Fruit fly (Drosophila melanogaster) whole organism, prepupa: Measurements from ENCODE around the gene Ser.
A peak's percentile ranks its signal among the peaks of the same experiment; 100 is the strongest.

ENCODE experiments used
- CG10631 ChIP-seq: fragments of 200-800 bp; sonication (Bioruptor generic); optimal IDR thresholded peaks from 2 replicates; lab custom pipeline; 2016; ENCODE audit warnings: missing biosample characterization, missing genetic modification characterization
- CG10669 ChIP-seq: fragments of 200-800 bp; sonication (Bioruptor generic); optimal IDR thresholded peaks from 3 replicates; lab custom pipeline; 2018; ENCODE audit warnings: missing biosample characterization, mild to moderate bottlenecking, missing genetic modification characterization, moderate library complexity
- CG11294 ChIP-seq: fragments of 200-800 bp; sonication (Bioruptor generic); IDR thresholded peaks from 2 replicates; pipeline ENCODE4 v1.3.6; 2022; ENCODE audit warnings: missing biosample characterization, missing genetic modification characterization
- CG11762 ChIP-seq: fragments of 200-800 bp; sonication (Bioruptor generic); optimal IDR thresholded peaks from 3 replicates; lab custom pipeline; 2016; ENCODE audit warnings: missing biosample characterization, missing genetic modification characterization; ENCODE audit not compliant: insufficient read depth
- CG11902 ChIP-seq: fragments of 200-800 bp; sonication (Bioruptor generic); optimal IDR thresholded peaks from 3 replicates; lab custom pipeline; 2016; ENCODE audit warnings: missing biosample characterization, missing genetic modification characterization
- CG15336 ChIP-seq: fragments of 200-800 bp; sonication (Bioruptor generic); IDR thresholded peaks from 2 replicates; pipeline ENCODE4 v1.3.6; 2022; ENCODE audit warnings: missing biosample characterization, missing genetic modification characterization
- CG1621 ChIP-seq: fragments of 200-800 bp; sonication (Bioruptor generic); optimal IDR thresholded peaks from 3 replicates; lab custom pipeline; 2018; ENCODE audit warnings: missing biosample characterization, mild to moderate bottlenecking, missing genetic modification characterization
- CG3032 ChIP-seq: fragments of 200-800 bp; optimal IDR thresholded peaks from 2 replicates; lab custom pipeline; 2019; ENCODE audit warnings: missing biosample characterization, mild to moderate bottlenecking, missing genetic modification characterization, moderate library complexity
- CG31627 ChIP-seq: fragments of 200-800 bp; sonication (Bioruptor generic); optimal IDR thresholded peaks from 3 replicates; lab custom pipeline; 2016; ENCODE audit warnings: missing biosample characterization, missing genetic modification characterization
- CG32006 ChIP-seq: fragments of 200-800 bp; sonication (Bioruptor generic); optimal IDR thresholded peaks from 3 replicates; lab custom pipeline; 2017; ENCODE audit warnings: missing biosample characterization, mild to moderate bottlenecking, missing genetic modification characterization
- CG34406 ChIP-seq: fragments of 200-800 bp; sonication (Bioruptor generic); optimal IDR thresholded peaks from 3 replicates; lab custom pipeline; 2016; ENCODE audit warnings: missing biosample characterization, missing genetic modification characterization
- CG3919 ChIP-seq: fragments of 200-800 bp; sonication (Bioruptor generic); optimal IDR thresholded peaks from 3 replicates; lab custom pipeline; 2016; ENCODE audit warnings: missing biosample characterization, missing genetic modification characterization
- CG6163 ChIP-seq: fragments of 200-800 bp; sonication (Bioruptor generic); IDR thresholded peaks from 3 replicates; pipeline ENCODE4 v1.3.6; 2022; ENCODE audit warnings: missing biosample characterization, missing genetic modification characterization
- CG6276 ChIP-seq: fragments of 200-800 bp; sonication (Bioruptor generic); optimal IDR thresholded peaks from 2 replicates; lab custom pipeline; 2017; ENCODE audit warnings: missing biosample characterization, mild to moderate bottlenecking, missing genetic modification characterization
- CG6792 ChIP-seq: fragments of 200-800 bp; sonication (Bioruptor generic); optimal IDR thresholded peaks from 3 replicates; lab custom pipeline; 2016; ENCODE audit warnings: missing biosample characterization, missing genetic modification characterization
- CG6854 ChIP-seq: fragments of 200-800 bp; sonication (Bioruptor generic); optimal IDR thresholded peaks from 2 replicates; lab custom pipeline; 2017; ENCODE audit warnings: missing biosample characterization, mild to moderate bottlenecking, missing genetic modification characterization
- CG7368 ChIP-seq: fragments of 200-800 bp; sonication (Bioruptor generic); optimal IDR thresholded peaks from 3 replicates; lab custom pipeline; 2016; ENCODE audit warnings: missing biosample characterization, missing genetic modification characterization
- CG8119 ChIP-seq: fragments of 200-800 bp; sonication (Bioruptor generic); IDR thresholded peaks from 3 replicates; pipeline ENCODE4 v1.3.6; 2022; ENCODE audit warnings: missing biosample characterization, missing genetic modification characterization
- CG8319 ChIP-seq: fragments of 200-800 bp; sonication (Bioruptor generic); optimal IDR thresholded peaks from 3 replicates; lab custom pipeline; 2016; ENCODE audit warnings: missing biosample characterization, missing genetic modification characterization
- CG9139 ChIP-seq: fragments of 200-800 bp; sonication (Bioruptor generic); optimal IDR thresholded peaks from 3 replicates; lab custom pipeline; 2017; ENCODE audit warnings: missing biosample characterization, mild to moderate bottlenecking, missing genetic modification characterization
- Eip75B ChIP-seq: fragments of 200-800 bp; sonication (Bioruptor generic); optimal IDR thresholded peaks from 3 replicates; lab custom pipeline; 2016; ENCODE audit warnings: missing biosample characterization, missing genetic modification characterization
- Eip78C ChIP-seq: fragments of 200-800 bp; sonication (Bioruptor generic); peaks from one replicate; lab custom pipeline; 2016; ENCODE audit warnings: missing biosample characterization, missing genetic modification characterization
- Ets21C ChIP-seq: fragments of 200-800 bp; sonication (Bioruptor generic); optimal IDR thresholded peaks from 3 replicates; lab custom pipeline; 2016; ENCODE audit warnings: missing biosample characterization, missing genetic modification characterization
- Ets96B ChIP-seq: fragments of 200-800 bp; optimal IDR thresholded peaks from 2 replicates; lab custom pipeline; 2019; ENCODE audit warnings: missing biosample characterization, mild to moderate bottlenecking, missing genetic modification characterization, moderate library complexity
- Gug ChIP-seq: fragments of 200-800 bp; sonication (Bioruptor generic); IDR thresholded peaks from 2 replicates; pipeline ENCODE4 v1.3.6; 2022; ENCODE audit warnings: missing biosample characterization, missing genetic modification characterization
- Hr38 ChIP-seq: sonication (Bioruptor generic); optimal IDR thresholded peaks from 2 replicates; lab custom pipeline; 2016; ENCODE audit warnings: missing biosample characterization, missing genetic modification characterization
- Hr4 ChIP-seq: fragments of 200-800 bp; sonication (Bioruptor generic); optimal IDR thresholded peaks from 3 replicates; lab custom pipeline; 2016; ENCODE audit warnings: missing biosample characterization, missing genetic modification characterization
- Lpt ChIP-seq: fragments of 200-800 bp; sonication (Bioruptor generic); optimal IDR thresholded peaks from 3 replicates; lab custom pipeline; 2016; ENCODE audit warnings: missing biosample characterization, missing genetic modification characterization
- OdsH ChIP-seq: fragments of 200-800 bp; sonication (Bioruptor generic); optimal IDR thresholded peaks from 3 replicates; lab custom pipeline; 2016; ENCODE audit warnings: missing biosample characterization, missing genetic modification characterization
- Smox ChIP-seq: fragments of 200-800 bp; sonication (Bioruptor generic); optimal IDR thresholded peaks from 3 replicates; lab custom pipeline; 2016; ENCODE audit warnings: missing biosample characterization, missing genetic modification characterization
- Sox14 ChIP-seq: fragments of 200-800 bp; sonication (Bioruptor generic); optimal IDR thresholded peaks from 3 replicates; lab custom pipeline; 2016; ENCODE audit warnings: missing biosample characterization, missing genetic modification characterization
- Sox15 ChIP-seq: fragments of 200-800 bp; sonication (Bioruptor generic); optimal IDR thresholded peaks from 3 replicates; lab custom pipeline; 2016; ENCODE audit warnings: missing biosample characterization, missing genetic modification characterization
- acj6 ChIP-seq: fragments of 200-800 bp; sonication (Bioruptor generic); optimal IDR thresholded peaks from 3 replicates; lab custom pipeline; 2016; ENCODE audit warnings: missing biosample characterization, missing genetic modification characterization
- cyc ChIP-seq: fragments of 200-800 bp; sonication (Bioruptor generic); optimal IDR thresholded peaks from 3 replicates; lab custom pipeline; 2016; ENCODE audit warnings: missing biosample characterization, missing genetic modification characterization
- dac ChIP-seq: fragments of 200-800 bp; sonication (Bioruptor generic); optimal IDR thresholded peaks from 2 replicates; lab custom pipeline; 2017; ENCODE audit warnings: missing biosample characterization, mild to moderate bottlenecking, missing genetic modification characterization
- dsx ChIP-seq: fragments of 200-800 bp; optimal IDR thresholded peaks from 3 replicates; lab custom pipeline; 2019; ENCODE audit warnings: missing biosample characterization, mild to moderate bottlenecking, missing genetic modification characterization, moderate library complexity; ENCODE audit not compliant: poor library complexity, severe bottlenecking
- eg ChIP-seq: fragments of 200-800 bp; sonication (Bioruptor generic); IDR thresholded peaks from 3 replicates; pipeline ENCODE4 v1.3.6; 2022; ENCODE audit warnings: missing biosample characterization, missing genetic modification characterization
- fkh ChIP-seq: fragments of 200-800 bp; sonication (Bioruptor generic); optimal IDR thresholded peaks from 3 replicates; lab custom pipeline; 2017; ENCODE audit warnings: missing biosample characterization, mild to moderate bottlenecking, missing genetic modification characterization, moderate library complexity
- net ChIP-seq: fragments of 200-800 bp; sonication (Bioruptor generic); optimal IDR thresholded peaks from 3 replicates; lab custom pipeline; 2016; ENCODE audit warnings: missing biosample characterization, missing genetic modification characterization
- pdm3 ChIP-seq: fragments of 200-800 bp; sonication (Bioruptor generic); optimal IDR thresholded peaks from 3 replicates; lab custom pipeline; 2016; ENCODE audit warnings: missing biosample characterization, missing genetic modification characterization
- spab ChIP-seq: fragments of 200-800 bp; sonication (Bioruptor generic); optimal IDR thresholded peaks from 2 replicates; lab custom pipeline; 2017; ENCODE audit warnings: missing biosample characterization, mild to moderate bottlenecking, missing genetic modification characterization, missing genetic modification reagents
- svp ChIP-seq: fragments of 200-800 bp; sonication (Bioruptor generic); peaks from one replicate; lab custom pipeline; 2016; ENCODE audit warnings: missing biosample characterization, missing genetic modification characterization
- topi ChIP-seq: fragments of 200-800 bp; sonication (Bioruptor generic); optimal IDR thresholded peaks from 3 replicates; lab custom pipeline; 2016; ENCODE audit warnings: missing biosample characterization, missing genetic modification characterization
- vri ChIP-seq: fragments of 200-800 bp; sonication (Bioruptor generic); optimal IDR thresholded peaks from 3 replicates; lab custom pipeline; 2016; ENCODE audit warnings: missing biosample characterization, mild to moderate bottlenecking, missing genetic modification characterization

Ser gene

dm6 chr3R:27139963-27140362, 54.1 kb downstream of the Ser start (continued):
- TF ChIP-seq pdm3 (GFP tag; lab: Kevin White, UChicago) (peak; percentile 68), CG10631 (GFP tag; lab: Kevin White, UChicago) (peak; percentile 37), CG32006 (peak; percentile 74), Ets96B (peak; percentile 39), Lpt (no peak), CG8119 (GFP tag; lab: Robert Waterston, UW) (no peak), net (peak; percentile 38), Smox (GFP tag; lab: Kevin White, UChicago) (peak; percentile 68), CG8319 (GFP tag; lab: Kevin White, UChicago) (peak; percentile 60), CG11902 (peak; percentile 72), Eip78C (GFP tag; lab: Kevin White, UChicago) (peak; percentile 92), CG34406 (GFP tag; lab: Kevin White, UChicago) (peak; percentile 72), acj6 (GFP tag; lab: Kevin White, UChicago) (peak; percentile 62), dac (GFP tag; lab: Kevin White, UChicago) (no peak), Hr4 (GFP tag; lab: Kevin White, UChicago) (peak; percentile 54), CG6792 (GFP tag; lab: Kevin White, UChicago) (peak; percentile 69), CG31627 (peak; percentile 78), dsx (GFP tag; lab: Kevin White, UChicago) (peak; percentile 14), vri (GFP tag; lab: Kevin White, UChicago) (peak; percentile 49), CG3032 (tag; lab: Kevin White, UChicago) (peak; percentile 45), eg (GFP tag; lab: Robert Waterston, UW) (peak; percentile 32; the same call in 1 of the 3 replicates), Ets21C (peak; percentile 65), topi (GFP tag; lab: Kevin White, UChicago) (peak; percentile 80), CG6163 (GFP tag; lab: Robert Waterston, UW) (peak; percentile 38; the same call in 1 of the 3 replicates), Eip75B (peak; percentile 75), spab (GFP tag; lab: Kevin White, UChicago) (peak; percentile 26), CG9139 (GFP tag; lab: Kevin White, UChicago) (no peak), CG3919 (GFP tag; lab: Kevin White, UChicago) (peak; percentile 58), svp (GFP tag; lab: Kevin White, UChicago) (peak; percentile 88), Sox14 (GFP tag; lab: Kevin White, UChicago) (peak; percentile 85), Sox15 (GFP tag; lab: Kevin White, UChicago) (peak; percentile 82), Gug (GFP tag; lab: Robert Waterston, UW) (no peak), CG6276 (GFP tag; lab: Kevin White, UChicago) (peak; percentile 26), CG11294 (no peak), CG11762 (GFP tag; lab: Kevin White, UChicago) (peak; percentile 41), CG1621 (tag; lab: Kevin White, UChicago) (peak; percentile 15), cyc (GFP tag; lab: Kevin White, UChicago) (peak; percentile 69)

DNA sequence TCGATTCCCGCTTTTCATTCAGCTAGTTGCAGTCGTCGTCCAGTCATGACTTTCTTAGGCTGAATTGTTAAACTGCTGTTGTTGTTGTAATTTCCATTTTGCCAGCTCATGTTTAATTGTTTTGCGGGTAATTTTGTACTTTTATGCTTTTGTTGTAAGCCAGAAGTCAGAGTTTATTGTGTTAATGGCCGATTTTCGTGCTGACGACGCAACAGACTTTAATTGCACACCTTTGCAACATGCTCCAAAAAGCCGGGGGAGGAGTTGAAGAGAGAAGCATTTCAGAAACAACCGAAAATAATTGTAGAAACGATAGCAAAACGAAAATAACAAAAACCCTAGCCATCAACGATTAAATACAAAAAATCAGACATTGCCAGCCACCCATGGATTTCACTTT, 55.4 kb downstream of the Ser start:
- TF ChIP-seq Ets96B (no peak), CG10669 (no peak), CG7368 (GFP tag; lab: Kevin White, UChicago) (no peak)

DNA sequence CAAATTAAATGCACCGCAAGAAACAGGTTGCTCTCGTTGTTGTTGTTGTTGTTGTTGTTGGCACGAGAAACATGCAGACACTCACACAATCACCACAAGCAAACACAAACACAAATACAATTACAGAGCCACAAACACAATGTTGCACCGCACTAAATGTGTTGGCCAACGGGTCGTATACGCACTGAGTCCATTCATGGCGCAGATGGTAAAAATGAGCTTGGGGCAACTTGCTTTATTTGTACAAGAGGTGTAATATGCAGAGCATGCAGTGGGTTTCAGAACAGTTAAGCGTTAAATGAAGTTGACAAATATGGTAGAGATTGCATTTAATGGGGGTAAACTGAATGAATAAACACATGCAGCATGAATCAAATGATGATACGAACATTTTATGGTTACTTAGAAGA, 56.1 kb downstream of the Ser start:
- TF ChIP-seq CG9139 (GFP tag; lab: Kevin White, UChicago): no peak
- TF ChIP-seq OdsH: no peak
- peak; percentile 90 for TF ChIP-seq dsx (GFP tag; lab: Kevin White, UChicago)
- TF ChIP-seq CG8319 (GFP tag; lab: Kevin White, UChicago): no peak
- no peak for TF ChIP-seq Hr38 (GFP tag; lab: Kevin White, UChicago)
- peak; percentile 31; the same call in 1 of the 2 replicates for TF ChIP-seq CG15336
- TF ChIP-seq CG6854 (GFP tag; lab: Kevin White, UChicago): peak; percentile 24
- peak; percentile 87 for TF ChIP-seq fkh
- peak; percentile 13; the same call in 1 of the 3 replicates for TF ChIP-seq eg (GFP tag; lab: Robert Waterston, UW)
- peak; percentile 30 for TF ChIP-seq Eip78C (GFP tag; lab: Kevin White, UChicago)
